Fruit fly (Drosophila melanogaster) whole organism, embryonic: ENCODE measurements around the gene CG43800.
A peak's percentile ranks its signal among the peaks of the same experiment; 100 is the strongest.

Source experiments
- Atf6 ChIP-seq: fragments of 200-800 bp; sonication (Bioruptor generic); IDR thresholded peaks from 2 replicates; pipeline ENCODE4 v1.3.6; 2022; ENCODE audit warnings: missing biosample characterization, missing genetic modification characterization
- B-H1 ChIP-seq: fragments of 200-800 bp; sonication (Bioruptor generic); IDR thresholded peaks from 3 replicates; pipeline ENCODE4 v1.3.6; 2022; ENCODE audit warnings: missing biosample characterization, missing genetic modification characterization
- CG10209 ChIP-seq: fragments of 200-800 bp; sonication (Bioruptor generic); optimal IDR thresholded peaks from 3 replicates; lab custom pipeline; 2017; ENCODE audit warnings: missing biosample characterization, mild to moderate bottlenecking, missing genetic modification characterization, missing genetic modification reagents
- CG1024 ChIP-seq: fragments of 200-800 bp; sonication (Bioruptor generic); IDR thresholded peaks from 2 replicates; pipeline ENCODE4 v1.3.6; 2022; ENCODE audit warnings: missing biosample characterization, missing genetic modification characterization
- CG10654 ChIP-seq: fragments of 200-800 bp; sonication (Bioruptor generic); optimal IDR thresholded peaks from 2 replicates; lab custom pipeline; 2016; ENCODE audit warnings: missing biosample characterization, missing genetic modification characterization
- CG11398 ChIP-seq: fragments of 200-800 bp; sonication (Bioruptor generic); optimal IDR thresholded peaks from 2 replicates; lab custom pipeline; 2016; ENCODE audit warnings: missing biosample characterization, missing genetic modification characterization
- CG12071 ChIP-seq: fragments of 200-800 bp; sonication (Bioruptor generic); optimal IDR thresholded peaks from 3 replicates; lab custom pipeline; 2018; ENCODE audit warnings: missing biosample characterization, mild to moderate bottlenecking, missing genetic modification characterization
- CG12299 ChIP-seq: fragments of 200-800 bp; sonication (Bioruptor generic); optimal IDR thresholded peaks from 2 replicates; lab custom pipeline; 2018; ENCODE audit warnings: missing biosample characterization, mild to moderate bottlenecking, missing genetic modification characterization
- CG12744 ChIP-seq: fragments of 200-800 bp; sonication (Bioruptor generic); optimal IDR thresholded peaks from 2 replicates; lab custom pipeline; 2016; ENCODE audit warnings: missing biosample characterization, missing genetic modification characterization
- CG13123 ChIP-seq: fragments of 200-800 bp; sonication (Bioruptor generic); optimal IDR thresholded peaks from 2 replicates; lab custom pipeline; 2016; ENCODE audit warnings: missing biosample characterization, missing genetic modification characterization
- CG14965 ChIP-seq: fragments of 200-800 bp; sonication (Bioruptor generic); optimal IDR thresholded peaks from 2 replicates; lab custom pipeline; 2016; ENCODE audit warnings: missing biosample characterization, missing genetic modification characterization, borderline replicate concordance
- CG15269 ChIP-seq: fragments of 200-800 bp; sonication (Bioruptor generic); optimal IDR thresholded peaks from 2 replicates; lab custom pipeline; 2018; ENCODE audit warnings: missing biosample characterization, mild to moderate bottlenecking, missing genetic modification characterization, moderate library complexity
- CG15514 ChIP-seq: fragments of 200-800 bp; sonication (Bioruptor generic); optimal IDR thresholded peaks from 3 replicates; lab custom pipeline; 2017; ENCODE audit warnings: missing biosample characterization, missing genetic modification characterization, mild to moderate bottlenecking, moderate library complexity, missing genetic modification reagents
- CG17361 ChIP-seq: fragments of 200-800 bp; sonication (Bioruptor generic); IDR thresholded peaks from 3 replicates; pipeline ENCODE4 v1.3.6; 2022; ENCODE audit warnings: missing biosample characterization, missing genetic modification characterization
- CG2202 ChIP-seq: fragments of 200-800 bp; sonication (Bioruptor generic); optimal IDR thresholded peaks from 2 replicates; lab custom pipeline; 2018; ENCODE audit warnings: missing biosample characterization, mild to moderate bottlenecking, missing genetic modification characterization
- CG31441 ChIP-seq: fragments of 200-800 bp; sonication (Bioruptor generic); IDR thresholded peaks from 2 replicates; pipeline ENCODE4 v1.3.6; 2022; ENCODE audit warnings: missing biosample characterization, missing genetic modification characterization
- CG3281 ChIP-seq: fragments of 200-800 bp; sonication (Bioruptor generic); optimal IDR thresholded peaks from 3 replicates; lab custom pipeline; 2017; ENCODE audit warnings: missing biosample characterization, mild to moderate bottlenecking, missing genetic modification characterization
- CG3726 ChIP-seq: fragments of 200-800 bp; sonication (Bioruptor generic); IDR thresholded peaks from 3 replicates; pipeline ENCODE4, ENCODE4 v1.3.6; 2022; ENCODE audit warnings: missing biosample characterization, missing genetic modification characterization
- CG4360 ChIP-seq: fragments of 200-800 bp; sonication (Bioruptor generic); IDR thresholded peaks from 2 replicates; pipeline ENCODE4 v1.3.6; 2022; ENCODE audit warnings: missing biosample characterization, missing genetic modification characterization
- CG4707 ChIP-seq: fragments of 200-800 bp; sonication (Bioruptor generic); optimal IDR thresholded peaks from 2 replicates; lab custom pipeline; 2018; ENCODE audit warnings: missing biosample characterization, mild to moderate bottlenecking, missing genetic modification characterization, moderate library complexity
- CG7372 ChIP-seq: fragments of 200-800 bp; sonication (Bioruptor generic); IDR thresholded peaks from 2 replicates; pipeline ENCODE4 v1.3.6; 2022; ENCODE audit warnings: missing biosample characterization, missing genetic modification characterization
- CG9215 ChIP-seq: fragments of 200-800 bp; sonication (Bioruptor generic); IDR thresholded peaks from 2 replicates; pipeline ENCODE4 v1.3.6; 2022; ENCODE audit warnings: missing biosample characterization, missing genetic modification characterization
- CG9797 ChIP-seq: fragments of 200-800 bp; sonication (Bioruptor generic); optimal IDR thresholded peaks from 3 replicates; lab custom pipeline; 2018; ENCODE audit warnings: missing biosample characterization, mild to moderate bottlenecking, missing genetic modification characterization
- Dip3 ChIP-seq: fragments of 200-800 bp; sonication (Bioruptor generic); optimal IDR thresholded peaks from 3 replicates; lab custom pipeline; 2016; ENCODE audit warnings: missing biosample characterization, missing genetic modification characterization
- Dp ChIP-seq: fragments of 200-800 bp; sonication (Bioruptor generic); optimal IDR thresholded peaks from 2 replicates; lab custom pipeline; 2018; ENCODE audit warnings: missing biosample characterization, mild to moderate bottlenecking, missing genetic modification characterization, moderate library complexity
- MTF-1 ChIP-seq: fragments of 200-800 bp; sonication (Bioruptor generic); optimal IDR thresholded peaks from 2 replicates; lab custom pipeline; 2018; ENCODE audit warnings: missing biosample characterization, mild to moderate bottlenecking, missing genetic modification characterization, borderline replicate concordance
- Mad ChIP-seq: fragments of 200-800 bp; sonication (Bioruptor generic); optimal IDR thresholded peaks from 2 replicates; lab custom pipeline; 2016; ENCODE audit warnings: missing biosample characterization, missing genetic modification characterization
- Myb ChIP-seq: fragments of 200-800 bp; sonication (Bioruptor generic); optimal IDR thresholded peaks from 2 replicates; lab custom pipeline; 2016; ENCODE audit warnings: missing biosample characterization, missing genetic modification characterization
- Sin3A ChIP-seq: fragments of >200 bp; optimal IDR thresholded peaks from 2 replicates; lab custom pipeline; 2018
- Taf1 ChIP-seq: fragments of 200-800 bp; sonication (Bioruptor generic); IDR thresholded peaks from 2 replicates; pipeline ENCODE4 v1.3.6; 2022; ENCODE audit warnings: missing biosample characterization, missing genetic modification characterization
- Tbp ChIP-seq: fragments of >200 bp; optimal IDR thresholded peaks from 2 replicates; lab custom pipeline; 2018; ENCODE audit warnings: missing biosample characterization, missing genetic modification characterization
- Xrp1 ChIP-seq: fragments of 200-800 bp; sonication (Bioruptor generic); IDR thresholded peaks from 2 replicates; pipeline ENCODE4 v1.3.6; 2022; ENCODE audit warnings: missing biosample characterization, missing genetic modification characterization
- bcd ChIP-seq: fragments of 200-800 bp; sonication (Bioruptor generic); optimal IDR thresholded peaks from 2 replicates; lab custom pipeline; 2017; ENCODE audit warnings: missing biosample characterization, mild to moderate bottlenecking, missing genetic modification characterization
- bowl ChIP-seq: fragments of 200-800 bp; sonication (Bioruptor generic); IDR thresholded peaks from 2 replicates; pipeline ENCODE4 v1.3.6; 2022; ENCODE audit warnings: missing biosample characterization, missing genetic modification characterization
- caup ChIP-seq: fragments of 200-800 bp; sonication (Bioruptor generic); optimal IDR thresholded peaks from 3 replicates; lab custom pipeline; 2017; ENCODE audit warnings: missing biosample characterization, mild to moderate bottlenecking, missing genetic modification characterization, moderate library complexity; ENCODE audit not compliant: severe bottlenecking
- cwo ChIP-seq: fragments of 200-800 bp; sonication (Bioruptor generic); optimal IDR thresholded peaks from 3 replicates; lab custom pipeline; 2017; ENCODE audit warnings: missing biosample characterization, missing genetic modification characterization, mild to moderate bottlenecking, moderate library complexity, missing genetic modification reagents
- dpn ChIP-seq, 2 experiments: fragments of 200-800 bp; sonication (Bioruptor generic); optimal IDR thresholded peaks; 3 replicates each; lab custom pipeline; 2016; ENCODE audit warnings: missing biosample characterization in 2 of 2, missing genetic modification characterization in 2 of 2
- exex ChIP-seq: fragments of 200-800 bp; sonication (Bioruptor generic); optimal IDR thresholded peaks from 4 replicates; lab custom pipeline; 2018; ENCODE audit warnings: missing biosample characterization, mild to moderate bottlenecking, missing genetic modification characterization, moderate library complexity
- eyg ChIP-seq: fragments of 200-800 bp; sonication (Bioruptor generic); optimal IDR thresholded peaks from 3 replicates; lab custom pipeline; 2016; ENCODE audit warnings: missing biosample characterization, missing genetic modification characterization
- maf-S ChIP-seq: fragments of 200-800 bp; sonication (Bioruptor generic); optimal IDR thresholded peaks from 2 replicates; lab custom pipeline; 2016; ENCODE audit warnings: missing biosample characterization, missing genetic modification characterization
- mirr ChIP-seq: fragments of 200-800 bp; sonication (Bioruptor generic); optimal IDR thresholded peaks from 3 replicates; lab custom pipeline; 2018; ENCODE audit warnings: missing biosample characterization, mild to moderate bottlenecking, missing genetic modification characterization
- onecut ChIP-seq: fragments of 200-800 bp; sonication (Bioruptor generic); IDR thresholded peaks from 2 replicates; pipeline ENCODE4 v1.3.6; 2022; ENCODE audit warnings: missing biosample characterization, missing genetic modification characterization
- pb ChIP-seq: fragments of 200-800 bp; sonication (Bioruptor generic); optimal IDR thresholded peaks from 3 replicates; lab custom pipeline; 2016; ENCODE audit warnings: missing biosample characterization, missing genetic modification characterization
- pnt ChIP-seq: fragments of 200-800 bp; sonication (Bioruptor generic); optimal IDR thresholded peaks from 3 replicates; lab custom pipeline; 2016; ENCODE audit warnings: missing biosample characterization, missing genetic modification characterization
- prd ChIP-seq, 3 experiments: fragments of >200 bp in 2 of 3; fragments of 200-800 bp in 1 of 3; sonication (Bioruptor generic) in 1 of 3; optimal IDR thresholded peaks in 2 of 3; IDR thresholded peaks in 1 of 3; 2 replicates in 2 of 3; 3 replicates in 1 of 3; pipeline versions ENCODE4 v1.3.6 to Lab custom; 2017 to 2022; ENCODE audit warnings: missing biosample characterization in 1 of 3, missing genetic modification characterization in 1 of 3
- row ChIP-seq: fragments of 200-800 bp; sonication (Bioruptor generic); IDR thresholded peaks from 3 replicates; pipeline ENCODE4 v1.3.6; 2022; ENCODE audit warnings: missing biosample characterization, missing genetic modification characterization
- slbo ChIP-seq: fragments of 200-800 bp; sonication (Bioruptor generic); IDR thresholded peaks from 2 replicates; pipeline ENCODE4 v1.3.6; 2022; ENCODE audit warnings: missing biosample characterization, missing genetic modification characterization
- so ChIP-seq: fragments of 200-800 bp; sonication (Bioruptor generic); IDR thresholded peaks from 3 replicates; pipeline ENCODE4 v1.3.6; 2022; ENCODE audit warnings: missing biosample characterization, missing genetic modification characterization
- sob ChIP-seq: fragments of 200-800 bp; sonication (Bioruptor generic); IDR thresholded peaks from 2 replicates; pipeline ENCODE4 v1.3.6; 2022; ENCODE audit warnings: missing biosample characterization, missing genetic modification characterization
- unpg ChIP-seq: fragments of 200-800 bp; sonication (Bioruptor generic); optimal IDR thresholded peaks from 3 replicates; lab custom pipeline; 2018; ENCODE audit warnings: missing biosample characterization, mild to moderate bottlenecking, missing genetic modification characterization, moderate library complexity

The CG43800 gene

DNA sequence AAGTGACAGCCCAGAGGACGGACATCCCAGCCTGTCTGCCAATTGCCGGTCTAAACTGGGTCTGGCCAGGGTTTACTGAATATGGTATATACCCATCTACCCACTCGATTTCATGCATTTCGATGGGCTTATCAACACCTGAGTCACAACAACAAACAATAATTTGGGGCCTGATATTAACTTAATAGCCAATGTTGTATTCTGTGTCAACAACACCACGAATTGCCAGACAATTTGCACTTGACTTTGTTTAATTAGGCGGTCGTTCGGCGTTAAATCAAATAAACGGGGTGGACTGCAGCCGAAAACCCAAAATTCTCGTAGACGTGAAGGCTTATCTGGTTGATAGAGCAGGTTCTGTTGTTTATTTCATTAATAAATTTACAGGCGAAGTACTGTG is 6.7 kb upstream of the CG43800 start (continued):
- TF ChIP-seq Mad (GFP tag; lab: Kevin White, UChicago) (peak; percentile 29), CG31441 (GFP tag; lab: Robert Waterston, UW) (no peak), Xrp1 (GFP tag; lab: Robert Waterston, UW) (peak; percentile 36; the same call in 1 of the 2 replicates), CG10654 (GFP tag; lab: Kevin White, UChicago) (no peak), CG14965 (GFP tag; lab: Kevin White, UChicago) (peak; percentile 34), Sin3A (lab: Kevin White, UChicago) (no peak), prd (optimal IDR thresholded peaks at IDR 0.05; lab: Kevin White, UChicago) (no peak), prd (GFP tag; IDR thresholded peaks at IDR 0.05; lab: Robert Waterston, UW) (no peak), Taf1 (no peak), CG1024 (no peak), Atf6 (GFP tag; lab: Robert Waterston, UW) (peak; percentile 53), B-H1 (no peak), unpg (peak; percentile 43), CG9797 (GFP tag; lab: Kevin White, UChicago) (no peak), bowl (no peak; the same call in 1 of the 2 replicates), CG15269 (tag; lab: Kevin White, UChicago) (peak; percentile 45), pnt (no peak), CG7372 (GFP tag; lab: Robert Waterston, UW) (no peak), CG2202 (tag; lab: Kevin White, UChicago) (peak; percentile 30), CG15514 (GFP tag; lab: Kevin White, UChicago) (peak; percentile 50), CG3281 (GFP tag; lab: Kevin White, UChicago) (peak; percentile 60), row (no peak), sob (GFP tag; lab: Robert Waterston, UW) (peak; percentile 31; the same call in 1 of the 2 replicates), CG4707 (no peak), Dp (GFP tag; lab: Kevin White, UChicago) (no peak), caup (peak; percentile 67), exex (tag; lab: Kevin White, UChicago) (peak; percentile 91), CG3726 (GFP tag; lab: Robert Waterston, UW) (no peak), Dip3 (peak; percentile 20), MTF-1 (GFP tag; lab: Kevin White, UChicago) (peak; percentile 5), slbo (no peak), mirr (peak; percentile 78), so (peak; percentile 29; the same call in 1 of the 3 replicates), cwo (GFP tag; lab: Kevin White, UChicago) (peak; percentile 1), dpn (GFP tag; optimal IDR thresholded peaks at IDR 0.05; lab: Kevin White, UChicago) (peak in 1 of 2 experiments; percentile 26), CG10209 (GFP tag; lab: Kevin White, UChicago) (peak; percentile 45), CG12744 (GFP tag; lab: Kevin White, UChicago) (no peak), CG13123 (GFP tag; lab: Kevin White, UChicago) (peak; percentile 32), CG12299 (no peak), Myb (GFP tag; lab: Kevin White, UChicago) (no peak), Tbp (no peak), CG12071 (GFP tag; lab: Kevin White, UChicago) (peak; percentile 32), eyg (peak; percentile 51), maf-S (peak; percentile 33), CG11398 (GFP tag; lab: Kevin White, UChicago) (no peak), CG17361 (GFP tag; lab: Robert Waterston, UW) (no peak), CG9215 (GFP tag; lab: Robert Waterston, UW) (no peak), onecut (GFP tag; lab: Robert Waterston, UW) (0 out of 2 replicates have a peak, but pooled peaks have one; percentile 7), bcd (GFP tag; lab: Kevin White, UChicago) (peak; percentile 30), CG4360 (GFP tag; lab: Robert Waterston, UW) (no peak), pb (GFP tag; lab: Kevin White, UChicago) (peak; percentile 9)
